Fruit fly (Drosophila melanogaster): ENCODE measurements around the gene CG15386.

CG15386 gene

dm6 chr2L:2196590-2197474 is 20.2 kb downstream of the CG15386 start (continued):
- TF ChIP-seq az2 (GFP tag; optimal IDR thresholded peaks at IDR 0.05): peak; percentile 39
- TF ChIP-seq CG8924 (tag; optimal IDR thresholded peaks at IDR 0.05): peak; percentile 35
- peak; percentile 78 for TF ChIP-seq BtbVII (GFP tag; optimal IDR thresholded peaks at IDR 0.05)
- TF ChIP-seq CG1529 (GFP tag; optimal IDR thresholded peaks at IDR 0.05): peak; percentile 35
- TF ChIP-seq PHDP (tag; optimal IDR thresholded peaks at IDR 0.05): peak; percentile 51
- TF ChIP-seq ERR (GFP tag; optimal IDR thresholded peaks at IDR 0.05): peak; percentile 81
- no peak for TF ChIP-seq yki (optimal IDR thresholded peaks at IDR 0.05)
- TF ChIP-seq tx (GFP tag; optimal IDR thresholded peaks at IDR 0.05): no peak
- TF ChIP-seq CG11085 (GFP tag; IDR thresholded peaks at IDR 0.05): no peak
- peak; percentile 70 for TF ChIP-seq CG4282 (GFP tag; optimal IDR thresholded peaks at IDR 0.05)
- peak; percentile 87 for TF ChIP-seq CG7357 (GFP tag; IDR thresholded peaks at IDR 0.05)
- TF ChIP-seq CG12071 (GFP tag; optimal IDR thresholded peaks at IDR 0.05): peak; percentile 48
- TF ChIP-seq fd102C (GFP tag; optimal IDR thresholded peaks at IDR 0.05): no peak
- no peak for TF ChIP-seq Ravus (GFP tag; IDR thresholded peaks at IDR 0.05)
- peak; percentile 7 for TF ChIP-seq Sry-δ (GFP tag; optimal IDR thresholded peaks at IDR 0.05)
- no peak for TF ChIP-seq br (optimal IDR thresholded peaks at IDR 0.05)
- no peak for TF ChIP-seq sim (GFP tag; IDR thresholded peaks at IDR 0.05)
- peak; percentile 50 for TF ChIP-seq onecut (GFP tag; IDR thresholded peaks at IDR 0.05)
- TF ChIP-seq CG15073 (GFP tag; optimal IDR thresholded peaks at IDR 0.05): no peak
- TF ChIP-seq CG18262 (tag; optimal IDR thresholded peaks at IDR 0.05): peak; percentile 72
- TF ChIP-seq Atf-2 (GFP tag; optimal IDR thresholded peaks at IDR 0.05): no peak
- TF ChIP-seq ken (GFP tag; IDR thresholded peaks at IDR 0.05): no peak
- TF ChIP-seq CG13894 (tag; optimal IDR thresholded peaks at IDR 0.05): peak; percentile 93
- no peak for TF ChIP-seq klu (GFP tag; IDR thresholded peaks at IDR 0.05)
- no peak for TF ChIP-seq sr (GFP tag; IDR thresholded peaks at IDR 0.05)
- peak; percentile 24 for TF ChIP-seq CG15696 (tag; optimal IDR thresholded peaks at IDR 0.05)
- TF ChIP-seq CG13775 (GFP tag; optimal IDR thresholded peaks at IDR 0.05): peak; percentile 55
- TF ChIP-seq Fer3 (tag; optimal IDR thresholded peaks at IDR 0.05): peak; percentile 52
- peak; percentile 3 for TF ChIP-seq CHES-1-like (GFP tag; optimal IDR thresholded peaks at IDR 0.05)
- no peak for TF ChIP-seq ssp (GFP tag; IDR thresholded peaks at IDR 0.05)
- no peak for TF ChIP-seq CG32532 (GFP tag; IDR thresholded peaks at IDR 0.05)
- peak; percentile 98 for TF ChIP-seq CG34376 (GFP tag; optimal IDR thresholded peaks at IDR 0.05)
- TF ChIP-seq Mrtf (GFP tag; IDR thresholded peaks at IDR 0.05): no peak
- TF ChIP-seq shn (GFP tag; optimal IDR thresholded peaks at IDR 0.05): no peak
- no peak for TF ChIP-seq Ptx1 (GFP tag; IDR thresholded peaks at IDR 0.05)
- peak; percentile 38 for TF ChIP-seq odd (GFP tag; optimal IDR thresholded peaks at IDR 0.05)
- TF ChIP-seq ATbp (GFP tag; optimal IDR thresholded peaks at IDR 0.05): no peak
- peak; percentile 20 for TF ChIP-seq CG12299 (tag; optimal IDR thresholded peaks at IDR 0.05)
- peak; percentile 68 for TF ChIP-seq HmgD (GFP tag; optimal IDR thresholded peaks at IDR 0.05)
- no peak for TF ChIP-seq gce (GFP tag; IDR thresholded peaks at IDR 0.05)
- peak; percentile 17 for TF ChIP-seq trem (tag; optimal IDR thresholded peaks at IDR 0.05)
- peak; percentile 68 for TF ChIP-seq Usf (GFP tag; optimal IDR thresholded peaks at IDR 0.05)
- peak; percentile 1 for TF ChIP-seq CG9437 (GFP tag; optimal IDR thresholded peaks at IDR 0.05)
- TF ChIP-seq CG34422 (GFP tag; IDR thresholded peaks at IDR 0.05): no peak
- peak; percentile 10 for TF ChIP-seq da (GFP tag; optimal IDR thresholded peaks at IDR 0.05)
- TF ChIP-seq Deaf1 (tag; optimal IDR thresholded peaks at IDR 0.05): peak; percentile 92
- TF ChIP-seq oc (tag; optimal IDR thresholded peaks at IDR 0.05): no peak
- TF ChIP-seq CG30020 (tag; optimal IDR thresholded peaks at IDR 0.05): no peak
- TF ChIP-seq zfh1 (GFP tag; IDR thresholded peaks at IDR 0.05): no peak
- no peak for TF ChIP-seq Bgb (GFP tag; IDR thresholded peaks at IDR 0.05; ENCODE audit: partially characterized antibody)
- TF ChIP-seq zen (tag; optimal IDR thresholded peaks at IDR 0.05): peak; percentile 94

All from whole organism, embryonic.